Fruit fly (Drosophila melanogaster) whole organism, pupa: ENCODE data around the gene Smn.

Experiments
- CG9948 ChIP-seq: fragments of 200-800 bp; sonication (Bioruptor generic); optimal IDR thresholded peaks from 2 replicates; lab custom pipeline; 2018; ENCODE audit warnings: missing biosample characterization, mild to moderate bottlenecking, missing genetic modification characterization, moderate library complexity
- EcR ChIP-seq: fragments of 200-800 bp; sonication (Bioruptor generic); optimal IDR thresholded peaks from 3 replicates; lab custom pipeline; 2019; ENCODE audit warnings: missing biosample characterization, missing genetic modification characterization, mild to moderate bottlenecking, moderate library complexity, missing genetic modification reagents

DNA sequence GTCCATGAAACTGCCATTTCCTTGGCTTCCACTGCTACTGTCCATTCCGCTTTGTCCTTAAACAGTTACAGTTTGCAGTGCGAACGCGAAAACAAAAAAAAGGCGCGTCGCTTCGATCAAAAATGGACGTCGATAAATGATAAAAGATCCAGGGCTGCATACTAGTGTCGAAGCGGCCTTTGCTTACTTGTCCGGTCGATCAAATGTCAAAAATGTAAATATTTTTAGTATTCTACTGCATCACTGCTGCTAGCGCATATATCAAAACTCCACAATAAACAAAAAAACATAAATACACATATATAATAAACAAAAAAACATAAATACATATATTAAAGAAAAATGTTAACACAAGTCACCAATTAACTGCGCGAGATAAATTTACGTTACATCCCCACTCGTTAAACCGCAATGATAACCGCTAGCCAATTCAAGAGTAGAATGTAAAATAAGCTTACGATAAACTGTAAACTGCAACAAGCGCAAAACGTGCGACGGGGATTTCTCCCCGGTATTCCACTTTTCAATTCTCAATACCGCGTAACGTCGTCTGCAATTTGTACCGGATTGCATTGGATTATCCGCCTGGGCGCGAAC lies 13.7 kb upstream of the Smn start, which contains the start of the genes spd-2 and Apl:
- TF ChIP-seq CG9948 (no peak), EcR (GFP tag; lab: Kevin White, UChicago) (no peak)
